Fruit fly (Drosophila melanogaster): ENCODE measurements around the gene CG7156.

dm6 chr3R:18274328-18275098 lies 32.6 kb upstream of the CG7156 start, which contains the start of the genes Vps39 and eIF1A:
- TF ChIP-seq CG8478 (optimal IDR thresholded peaks at IDR 0.05) (no peak), CTCF (optimal IDR thresholded peaks at IDR 0.05) (no peak)
